Worm (Caenorhabditis elegans): ENCODE measurements around the gene trm-2A.

trm-2A gene

DNA sequence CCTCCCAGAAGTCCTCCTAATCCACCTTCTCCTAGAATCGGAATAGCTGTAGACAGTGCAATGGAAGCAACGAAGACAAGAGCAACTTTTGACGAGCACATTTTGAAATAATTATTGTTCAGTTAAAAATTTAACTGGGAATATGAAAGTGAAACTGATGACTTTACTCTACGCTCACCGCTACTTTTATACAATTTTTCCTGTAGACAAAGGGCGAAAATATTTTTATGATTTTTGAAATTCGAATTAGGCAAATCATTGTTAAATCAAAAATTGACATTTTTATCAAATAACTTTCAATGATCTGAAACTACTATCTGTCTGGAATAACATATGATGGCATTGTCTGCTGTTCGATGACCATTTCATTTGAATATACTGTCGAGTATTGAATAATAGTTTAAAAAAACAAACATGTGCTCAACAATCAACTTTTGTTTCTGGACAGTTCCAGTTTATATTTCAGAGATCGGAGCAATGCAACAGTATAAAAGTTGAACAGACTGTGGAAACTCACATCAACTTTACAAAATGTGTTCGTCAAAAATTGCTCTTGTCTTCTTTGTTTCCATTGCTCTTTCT lies 11.2 kb upstream of the trm-2A start, which contains the start of the genes srlf-23 and srlf-20:
Gene srlf-23 (minus strand): TSS at position 101 of the 582 bp plus-strand sequence.
Gene srlf-20 (plus strand): TSS at position 532 of the 582 bp plus-strand sequence.
- TF ChIP-seq W03F9.2 (tag; optimal IDR thresholded peaks at IDR 0.05), result no peak
- TF ChIP-seq dao-5 (tag; optimal IDR thresholded peaks at IDR 0.05), result no peak

DNA sequence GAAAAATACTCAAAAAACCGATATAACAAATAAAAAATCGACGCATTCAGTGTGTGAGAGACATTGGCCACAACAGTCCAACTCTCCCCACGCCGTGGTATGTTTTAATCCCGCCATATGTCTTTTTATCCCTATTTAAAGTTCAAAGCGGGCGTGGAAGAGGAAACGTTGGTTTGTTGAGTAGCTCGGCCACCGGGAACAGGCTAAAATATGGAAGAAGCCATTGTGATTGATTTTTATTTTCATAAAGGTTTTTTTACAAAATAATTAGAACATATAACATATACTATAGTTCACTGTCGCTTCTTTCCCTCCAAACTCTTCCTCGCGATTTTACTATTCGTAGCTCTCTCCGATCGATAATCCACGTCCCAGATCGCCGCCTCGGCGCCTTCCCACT lies 5.7 kb upstream of the trm-2A start, which contains the start of gene nas-32:
Gene nas-32 (minus strand): TSS at position 101 of the 400 bp plus-strand sequence.
- no peak for TF ChIP-seq W03F9.2 (tag; optimal IDR thresholded peaks at IDR 0.05)

DNA sequence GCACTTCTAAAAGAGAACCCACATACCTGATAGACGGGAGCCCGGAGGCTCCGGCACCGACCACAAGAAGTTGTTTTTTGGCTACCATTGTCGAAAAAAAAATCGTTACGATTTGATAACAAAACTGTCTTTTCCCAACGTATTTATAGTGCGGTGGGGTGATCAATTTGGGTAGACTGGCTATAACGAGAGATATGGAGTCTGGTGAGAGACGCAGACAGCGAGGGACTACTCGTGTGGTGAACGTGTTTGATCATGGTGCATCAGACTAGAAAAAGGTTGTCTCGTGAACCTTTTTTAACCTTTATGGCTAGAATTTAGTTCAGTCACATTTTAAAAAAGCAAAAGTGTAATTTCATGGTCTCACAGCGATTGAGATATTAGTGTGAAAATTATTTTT lies 1.3 kb upstream of the trm-2A start, which contains the start of gene fmo-5:
Gene fmo-5 (minus strand): TSS at position 206 of the 400 bp plus-strand sequence.
- TF ChIP-seq dao-5 (tag; optimal IDR thresholded peaks at IDR 0.05) (no peak), him-1 (tag; optimal IDR thresholded peaks at IDR 0.05) (no peak)

DNA sequence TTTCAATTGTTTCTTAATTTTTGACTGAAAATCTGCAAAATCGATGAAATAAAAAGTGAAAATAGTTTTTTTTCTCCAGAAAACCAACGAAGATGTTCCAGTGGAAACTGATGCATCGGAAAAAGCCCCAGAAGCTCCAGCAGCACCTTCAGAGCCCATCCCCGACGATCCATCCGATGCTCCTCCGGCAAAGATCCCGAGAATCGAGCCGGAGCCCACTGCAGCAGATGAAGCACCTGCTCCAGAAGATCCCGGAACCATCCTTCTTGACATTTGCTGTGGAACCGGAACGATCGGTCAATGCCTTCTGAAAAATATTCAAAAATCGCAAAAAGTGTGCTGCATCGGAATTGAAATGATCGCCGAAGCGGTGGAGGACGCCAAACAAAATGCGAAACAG lies 3.9 kb downstream of the trm-2A start:
- TF ChIP-seq dao-5 (tag; optimal IDR thresholded peaks at IDR 0.05) (no peak), W03F9.2 (tag; optimal IDR thresholded peaks at IDR 0.05) (no peak), him-1 (tag; optimal IDR thresholded peaks at IDR 0.05) (no peak)

DNA sequence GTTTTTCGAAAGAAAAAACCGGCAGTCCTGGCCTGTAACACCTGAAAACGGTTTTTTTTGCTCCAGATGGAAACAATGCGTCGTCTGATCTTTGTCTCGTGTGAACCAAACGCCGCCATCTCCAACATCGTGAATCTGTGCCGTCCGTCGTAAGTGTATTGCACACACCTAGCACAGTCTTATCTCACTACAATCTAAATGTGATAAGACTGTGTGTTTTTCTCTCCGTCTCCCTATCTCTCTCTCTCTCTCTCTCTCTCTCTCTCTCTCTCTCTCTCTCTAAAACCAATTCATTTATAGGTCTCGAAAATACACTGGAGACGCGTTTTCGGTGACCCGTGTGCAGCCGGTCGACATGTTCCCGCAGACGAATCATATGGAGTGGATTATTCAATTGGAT lies 5.8 kb downstream of the trm-2A start:
- no peak for TF ChIP-seq W03F9.2 (tag; optimal IDR thresholded peaks at IDR 0.05)
- no peak for TF ChIP-seq dao-5 (tag; optimal IDR thresholded peaks at IDR 0.05)
- no peak for TF ChIP-seq him-1 (tag; optimal IDR thresholded peaks at IDR 0.05)

DNA sequence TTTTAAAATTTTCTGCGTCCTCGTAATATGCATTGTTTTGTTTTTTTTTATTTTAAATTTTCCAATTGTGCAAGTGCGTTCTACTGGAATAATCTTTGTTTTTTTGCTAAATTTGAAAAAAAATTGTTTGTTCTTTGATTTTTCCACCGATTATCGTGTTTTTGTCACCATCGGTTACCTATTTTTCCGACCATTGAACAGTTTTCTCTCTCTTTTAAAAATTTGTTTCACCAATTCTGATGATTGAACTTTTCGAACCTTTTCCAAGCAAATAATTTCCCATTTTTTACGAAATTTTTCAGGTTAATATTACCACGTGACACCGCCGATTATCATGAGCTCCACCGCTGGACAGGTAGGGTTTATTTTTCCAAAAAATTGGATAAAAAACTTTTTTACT lies 6.7 kb downstream of the trm-2A start, which contains the start of gene adh-5:
Gene adh-5 (plus strand): TSS at position 301 of the 400 bp plus-strand sequence.
- TF ChIP-seq him-1 (tag; optimal IDR thresholded peaks at IDR 0.05) (no peak), W03F9.2 (tag; optimal IDR thresholded peaks at IDR 0.05) (no peak), dao-5 (tag; optimal IDR thresholded peaks at IDR 0.05) (no peak)

DNA sequence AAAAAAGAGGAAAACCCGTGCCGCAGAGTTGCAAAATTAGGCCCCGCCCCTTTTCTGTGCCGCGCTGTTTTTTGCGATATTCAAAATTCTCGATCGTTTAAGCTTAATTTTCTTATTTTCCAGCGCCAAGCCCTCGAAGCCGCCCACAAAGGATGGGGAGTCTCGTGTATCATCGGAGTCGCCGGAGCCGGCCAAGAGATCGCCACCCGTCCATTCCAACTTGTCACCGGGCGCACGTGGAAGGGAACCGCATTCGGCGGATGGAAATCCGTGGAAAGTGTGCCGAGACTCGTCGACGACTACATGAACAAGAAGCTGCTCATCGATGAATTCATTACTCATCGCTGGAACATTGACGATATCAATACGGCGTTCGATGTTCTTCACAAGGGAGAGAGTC lies 11.0 kb downstream of the trm-2A start:
- TF ChIP-seq W03F9.2 (tag; optimal IDR thresholded peaks at IDR 0.05), result no peak
- TF ChIP-seq dao-5 (tag; optimal IDR thresholded peaks at IDR 0.05), result no peak
- TF ChIP-seq him-1 (tag; optimal IDR thresholded peaks at IDR 0.05), result no peak

DNA sequence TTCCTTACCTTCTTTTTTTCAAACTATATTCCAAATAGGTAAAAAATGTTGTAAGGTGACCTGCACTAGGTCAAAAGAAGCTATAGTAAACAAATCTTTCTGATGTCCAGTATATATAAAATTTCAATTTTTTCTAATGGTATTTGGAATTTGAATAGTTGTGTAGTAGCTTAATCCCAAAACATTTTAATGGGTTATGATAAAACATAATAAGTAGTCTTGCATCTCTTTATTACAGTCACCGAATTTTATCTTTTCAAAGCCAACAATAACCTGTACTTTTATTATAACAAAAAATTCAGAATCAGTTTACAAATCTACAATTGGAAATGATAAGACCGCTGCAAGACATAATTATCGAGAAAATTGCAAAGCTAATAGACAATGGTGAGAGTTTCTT lies 12.7 kb downstream of the trm-2A start, which contains the start of gene H24K24.2:
Gene H24K24.2 (plus strand): TSS at position 301 of the 400 bp plus-strand sequence.
- TF ChIP-seq dao-5 (tag; optimal IDR thresholded peaks at IDR 0.05), result no peak
- no peak for TF ChIP-seq W03F9.2 (tag; optimal IDR thresholded peaks at IDR 0.05)
- no peak for TF ChIP-seq him-1 (tag; optimal IDR thresholded peaks at IDR 0.05)

DNA sequence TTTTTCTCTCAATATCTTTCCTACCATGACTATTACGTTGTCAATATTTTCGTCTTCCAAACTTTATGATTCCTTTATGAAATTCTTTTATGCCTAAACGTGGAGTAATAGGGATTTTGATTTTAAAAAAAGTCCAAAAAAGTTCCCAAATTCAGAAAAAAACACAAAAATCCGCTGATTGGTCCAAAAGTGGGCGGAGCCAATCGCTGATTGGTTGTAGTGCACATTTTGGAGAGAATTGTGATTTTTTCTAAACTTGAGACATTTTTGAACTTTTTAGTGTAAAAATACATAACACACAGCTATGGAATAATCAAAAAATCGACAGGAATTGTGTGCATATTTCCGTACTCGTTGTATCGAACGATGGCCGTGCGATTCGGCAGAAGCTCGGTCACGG lies 34.6 kb downstream of the trm-2A start:
- TF ChIP-seq dao-5 (tag; optimal IDR thresholded peaks at IDR 0.05) (no peak), him-1 (tag; optimal IDR thresholded peaks at IDR 0.05) (no peak), W03F9.2 (tag; optimal IDR thresholded peaks at IDR 0.05) (no peak)

DNA sequence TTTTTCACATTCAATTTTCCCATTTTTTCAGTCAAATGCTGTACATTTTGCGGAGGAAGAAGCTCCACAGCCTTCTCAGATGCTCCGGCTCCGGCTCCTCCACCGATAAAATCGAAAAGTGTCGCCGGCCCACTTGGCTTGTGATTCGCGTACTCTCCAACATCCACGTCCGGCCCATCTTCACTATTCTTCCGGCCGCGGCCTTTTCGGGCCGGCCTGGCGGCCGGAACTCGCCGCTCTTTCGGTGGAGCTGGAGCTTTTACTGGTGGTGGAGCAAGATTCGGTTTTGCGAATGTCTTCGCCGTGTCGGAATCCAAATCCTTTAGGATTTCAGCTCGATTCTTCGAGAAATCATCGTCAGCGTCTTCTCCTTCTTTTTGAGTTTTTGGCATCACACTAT lies 37.8 kb downstream of the trm-2A start:
- TF ChIP-seq dao-5 (tag; optimal IDR thresholded peaks at IDR 0.05) (no peak), him-1 (tag; optimal IDR thresholded peaks at IDR 0.05) (no peak), W03F9.2 (tag; optimal IDR thresholded peaks at IDR 0.05) (no peak)

DNA sequence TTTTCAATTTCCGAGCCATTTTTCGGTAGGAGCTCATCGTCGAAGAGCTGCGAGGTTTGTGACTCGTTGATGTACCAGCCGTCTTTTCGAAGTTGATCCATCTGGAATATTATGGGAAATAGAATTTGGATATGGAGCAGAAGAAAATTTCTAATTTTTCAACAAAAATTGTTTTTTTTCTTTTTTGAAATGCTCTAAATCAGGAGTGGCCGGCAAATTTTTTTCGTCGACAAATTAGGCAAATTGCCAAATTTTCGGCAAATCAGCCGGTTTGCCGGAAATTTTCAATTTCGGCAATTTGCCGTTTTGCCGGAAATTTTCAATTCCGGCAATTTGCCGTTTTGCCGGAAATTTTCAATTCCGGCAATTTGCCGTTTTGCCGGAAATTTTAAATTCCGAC lies 40.4 kb downstream of the trm-2A start, which contains the start of gene Y50D4C.3:
Gene Y50D4C.3 (minus strand): TSS at position 101 of the 400 bp plus-strand sequence.
- no peak for TF ChIP-seq dao-5 (tag; optimal IDR thresholded peaks at IDR 0.05)
- TF ChIP-seq W03F9.2 (tag; optimal IDR thresholded peaks at IDR 0.05), result no peak
- no peak for TF ChIP-seq him-1 (tag; optimal IDR thresholded peaks at IDR 0.05)

DNA sequence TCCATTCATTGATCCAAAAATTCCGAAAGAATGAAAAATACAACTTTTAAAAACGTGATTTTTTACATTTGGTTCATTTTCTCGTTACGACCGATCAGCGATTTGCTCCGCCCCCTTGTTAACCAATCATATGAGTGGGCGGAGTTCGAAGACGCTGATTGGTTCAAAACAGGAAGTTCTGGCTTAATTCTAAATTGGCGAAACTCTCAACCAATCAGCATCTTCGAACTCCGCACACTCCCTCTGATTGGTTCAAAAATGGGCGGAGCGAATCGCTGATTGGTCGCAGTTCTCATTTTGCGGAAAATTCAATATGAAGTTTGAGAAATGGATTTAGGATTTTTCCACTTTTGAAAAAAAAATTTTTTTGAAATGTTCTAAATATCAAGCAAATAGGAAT lies 41.1 kb downstream of the trm-2A start:
- TF ChIP-seq dao-5 (tag; optimal IDR thresholded peaks at IDR 0.05), result no peak
- no peak for TF ChIP-seq him-1 (tag; optimal IDR thresholded peaks at IDR 0.05)
- TF ChIP-seq W03F9.2 (tag; optimal IDR thresholded peaks at IDR 0.05), result no peak

DNA sequence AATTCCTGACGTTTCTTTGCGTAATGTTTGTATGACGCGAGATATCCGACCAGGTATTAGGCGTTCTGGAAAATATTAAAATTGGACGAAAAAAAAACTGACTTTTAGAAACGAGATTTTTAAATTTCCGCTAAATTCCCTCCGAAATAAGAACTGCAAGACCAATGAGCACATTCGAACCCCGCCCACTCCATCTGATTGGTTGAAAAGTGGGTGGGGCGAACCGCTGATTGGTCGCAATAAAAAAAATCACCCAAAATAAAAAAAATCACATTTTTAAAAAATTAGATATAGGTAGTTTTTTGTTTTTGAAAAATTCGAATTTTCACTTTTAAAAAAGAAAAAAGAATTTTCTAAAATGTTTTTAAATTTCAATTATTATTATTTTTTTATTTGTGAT lies 44.3 kb downstream of the trm-2A start:
- TF ChIP-seq dao-5 (tag; optimal IDR thresholded peaks at IDR 0.05) (no peak), him-1 (tag; optimal IDR thresholded peaks at IDR 0.05) (no peak), W03F9.2 (tag; optimal IDR thresholded peaks at IDR 0.05) (no peak)

DNA sequence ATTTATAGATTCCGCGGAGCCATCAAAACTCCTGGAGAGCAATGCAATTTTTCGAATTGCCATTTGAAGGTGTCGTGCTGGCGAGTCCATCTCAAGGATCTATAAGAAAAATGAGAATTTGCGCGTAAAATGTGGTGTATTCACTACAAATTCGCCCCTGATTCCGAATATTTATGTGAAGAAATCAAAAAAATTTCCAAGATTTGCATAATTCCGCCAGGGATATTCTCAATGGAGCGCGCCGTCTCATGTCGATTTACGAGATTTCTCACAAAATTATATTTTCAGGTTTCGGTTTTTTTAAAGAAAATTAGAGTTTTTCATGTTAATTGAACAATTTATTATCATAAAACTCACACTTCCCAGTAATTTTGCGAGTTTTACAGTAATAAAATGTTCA lies 45.0 kb downstream of the trm-2A start, which contains the start of gene Y50D4C.6:
Gene Y50D4C.6 (minus strand): TSS at position 101 of the 400 bp plus-strand sequence.
- TF ChIP-seq him-1 (tag; optimal IDR thresholded peaks at IDR 0.05) (no peak), W03F9.2 (tag; optimal IDR thresholded peaks at IDR 0.05) (no peak), dao-5 (tag; optimal IDR thresholded peaks at IDR 0.05) (no peak)
